Fruit fly (Drosophila melanogaster) whole organism, prepupa: Measurements from ENCODE around the gene Hsp67Ba.

Experiments used
- Blimp-1 ChIP-seq: fragments of 200-800 bp; sonication (Bioruptor generic); optimal IDR thresholded peaks from 3 replicates; lab custom pipeline; 2017; ENCODE audit warnings: missing biosample characterization, missing genetic modification characterization, mild to moderate bottlenecking, moderate library complexity, missing genetic modification reagents
- CG10631 ChIP-seq: fragments of 200-800 bp; sonication (Bioruptor generic); optimal IDR thresholded peaks from 2 replicates; lab custom pipeline; 2016; ENCODE audit warnings: missing biosample characterization, missing genetic modification characterization
- CG10669 ChIP-seq: fragments of 200-800 bp; sonication (Bioruptor generic); optimal IDR thresholded peaks from 3 replicates; lab custom pipeline; 2018; ENCODE audit warnings: missing biosample characterization, mild to moderate bottlenecking, missing genetic modification characterization, moderate library complexity
- CG11294 ChIP-seq: fragments of 200-800 bp; sonication (Bioruptor generic); IDR thresholded peaks from 2 replicates; pipeline ENCODE4 v1.3.6; 2022; ENCODE audit warnings: missing biosample characterization, missing genetic modification characterization
- CG16779 ChIP-seq: fragments of 200-800 bp; sonication (Bioruptor generic); optimal IDR thresholded peaks from 3 replicates; lab custom pipeline; 2017; ENCODE audit warnings: missing biosample characterization, mild to moderate bottlenecking, missing genetic modification characterization
- CG3032 ChIP-seq: fragments of 200-800 bp; optimal IDR thresholded peaks from 2 replicates; lab custom pipeline; 2019; ENCODE audit warnings: missing biosample characterization, mild to moderate bottlenecking, missing genetic modification characterization, moderate library complexity
- CG31627 ChIP-seq: fragments of 200-800 bp; sonication (Bioruptor generic); optimal IDR thresholded peaks from 3 replicates; lab custom pipeline; 2016; ENCODE audit warnings: missing biosample characterization, missing genetic modification characterization
- CG34406 ChIP-seq: fragments of 200-800 bp; sonication (Bioruptor generic); optimal IDR thresholded peaks from 3 replicates; lab custom pipeline; 2016; ENCODE audit warnings: missing biosample characterization, missing genetic modification characterization
- CG4318 ChIP-seq: fragments of 200-800 bp; sonication (Bioruptor generic); optimal IDR thresholded peaks from 3 replicates; lab custom pipeline; 2017; ENCODE audit warnings: missing biosample characterization, mild to moderate bottlenecking, missing genetic modification characterization
- CG6163 ChIP-seq: fragments of 200-800 bp; sonication (Bioruptor generic); IDR thresholded peaks from 3 replicates; pipeline ENCODE4 v1.3.6; 2022; ENCODE audit warnings: missing biosample characterization, missing genetic modification characterization
- CG6276 ChIP-seq: fragments of 200-800 bp; sonication (Bioruptor generic); optimal IDR thresholded peaks from 2 replicates; lab custom pipeline; 2017; ENCODE audit warnings: missing biosample characterization, mild to moderate bottlenecking, missing genetic modification characterization
- CG6792 ChIP-seq: fragments of 200-800 bp; sonication (Bioruptor generic); optimal IDR thresholded peaks from 3 replicates; lab custom pipeline; 2016; ENCODE audit warnings: missing biosample characterization, missing genetic modification characterization
- CG6808 ChIP-seq: fragments of 200-800 bp; sonication (Bioruptor generic); optimal IDR thresholded peaks from 3 replicates; lab custom pipeline; 2017; ENCODE audit warnings: missing biosample characterization, missing genetic modification characterization, mild to moderate bottlenecking, moderate library complexity, missing genetic modification reagents
- CG8119 ChIP-seq: fragments of 200-800 bp; sonication (Bioruptor generic); IDR thresholded peaks from 3 replicates; pipeline ENCODE4 v1.3.6; 2022; ENCODE audit warnings: missing biosample characterization, missing genetic modification characterization
- CG8632 ChIP-seq: fragments of 200-800 bp; sonication (Bioruptor generic); optimal IDR thresholded peaks from 3 replicates; lab custom pipeline; 2016; ENCODE audit warnings: missing biosample characterization, missing genetic modification characterization
- CG9139 ChIP-seq: fragments of 200-800 bp; sonication (Bioruptor generic); optimal IDR thresholded peaks from 3 replicates; lab custom pipeline; 2017; ENCODE audit warnings: missing biosample characterization, mild to moderate bottlenecking, missing genetic modification characterization
- Eip78C ChIP-seq: fragments of 200-800 bp; sonication (Bioruptor generic); peaks from one replicate; lab custom pipeline; 2016; ENCODE audit warnings: missing biosample characterization, missing genetic modification characterization
- Ets21C ChIP-seq: fragments of 200-800 bp; sonication (Bioruptor generic); optimal IDR thresholded peaks from 3 replicates; lab custom pipeline; 2016; ENCODE audit warnings: missing biosample characterization, missing genetic modification characterization
- Ets96B ChIP-seq: fragments of 200-800 bp; optimal IDR thresholded peaks from 2 replicates; lab custom pipeline; 2019; ENCODE audit warnings: missing biosample characterization, mild to moderate bottlenecking, missing genetic modification characterization, moderate library complexity
- Gug ChIP-seq: fragments of 200-800 bp; sonication (Bioruptor generic); IDR thresholded peaks from 2 replicates; pipeline ENCODE4 v1.3.6; 2022; ENCODE audit warnings: missing biosample characterization, missing genetic modification characterization
- Hr38 ChIP-seq: sonication (Bioruptor generic); optimal IDR thresholded peaks from 2 replicates; lab custom pipeline; 2016; ENCODE audit warnings: missing biosample characterization, missing genetic modification characterization
- Hr4 ChIP-seq: fragments of 200-800 bp; sonication (Bioruptor generic); optimal IDR thresholded peaks from 3 replicates; lab custom pipeline; 2016; ENCODE audit warnings: missing biosample characterization, missing genetic modification characterization
- Lpt ChIP-seq: fragments of 200-800 bp; sonication (Bioruptor generic); optimal IDR thresholded peaks from 3 replicates; lab custom pipeline; 2016; ENCODE audit warnings: missing biosample characterization, missing genetic modification characterization
- Met ChIP-seq: fragments of 200-800 bp; sonication (Bioruptor generic); optimal IDR thresholded peaks from 3 replicates; lab custom pipeline; 2016; ENCODE audit warnings: missing biosample characterization, missing genetic modification characterization
- OdsH ChIP-seq: fragments of 200-800 bp; sonication (Bioruptor generic); optimal IDR thresholded peaks from 3 replicates; lab custom pipeline; 2016; ENCODE audit warnings: missing biosample characterization, missing genetic modification characterization
- Smox ChIP-seq: fragments of 200-800 bp; sonication (Bioruptor generic); optimal IDR thresholded peaks from 3 replicates; lab custom pipeline; 2016; ENCODE audit warnings: missing biosample characterization, missing genetic modification characterization
- Sox102F ChIP-seq: fragments of 200-800 bp; sonication (Bioruptor generic); optimal IDR thresholded peaks from 2 replicates; lab custom pipeline; 2016; ENCODE audit warnings: missing biosample characterization, mild to moderate bottlenecking, missing genetic modification characterization
- Sox15 ChIP-seq: fragments of 200-800 bp; sonication (Bioruptor generic); optimal IDR thresholded peaks from 3 replicates; lab custom pipeline; 2016; ENCODE audit warnings: missing biosample characterization, missing genetic modification characterization
- achi ChIP-seq: fragments of 200-800 bp; sonication (Bioruptor generic); optimal IDR thresholded peaks from 3 replicates; lab custom pipeline; 2016; ENCODE audit warnings: missing biosample characterization, missing genetic modification characterization
- cyc ChIP-seq: fragments of 200-800 bp; sonication (Bioruptor generic); optimal IDR thresholded peaks from 3 replicates; lab custom pipeline; 2016; ENCODE audit warnings: missing biosample characterization, missing genetic modification characterization
- esn ChIP-seq: fragments of 200-800 bp; sonication (Bioruptor generic); optimal IDR thresholded peaks from 2 replicates; lab custom pipeline; 2016; ENCODE audit warnings: missing biosample characterization, mild to moderate bottlenecking, missing genetic modification characterization, moderate library complexity
- fd59A ChIP-seq: fragments of 200-800 bp; sonication (Bioruptor generic); optimal IDR thresholded peaks from 2 replicates; lab custom pipeline; 2017; ENCODE audit warnings: missing biosample characterization, mild to moderate bottlenecking, missing genetic modification characterization, missing genetic modification reagents
- fkh ChIP-seq: fragments of 200-800 bp; sonication (Bioruptor generic); optimal IDR thresholded peaks from 3 replicates; lab custom pipeline; 2017; ENCODE audit warnings: missing biosample characterization, mild to moderate bottlenecking, missing genetic modification characterization, moderate library complexity
- ss ChIP-seq, 2 experiments: fragments of 200-800 bp; sonication (Bioruptor generic); optimal IDR thresholded peaks; 2 replicates in 1 of 2; 3 replicates in 1 of 2; lab custom pipeline; 2017 to 2018; ENCODE audit warnings: mild to moderate bottlenecking in 2 of 2, missing biosample characterization in 2 of 2, missing genetic modification characterization in 2 of 2, moderate library complexity in 1 of 2
- svp ChIP-seq: fragments of 200-800 bp; sonication (Bioruptor generic); peaks from one replicate; lab custom pipeline; 2016; ENCODE audit warnings: missing biosample characterization, missing genetic modification characterization
- vri ChIP-seq: fragments of 200-800 bp; sonication (Bioruptor generic); optimal IDR thresholded peaks from 3 replicates; lab custom pipeline; 2016; ENCODE audit warnings: missing biosample characterization, mild to moderate bottlenecking, missing genetic modification characterization

Gene Hsp67Ba

dm6 chr3L:9357830-9358712, 21.3 kb downstream of the Hsp67Ba start (continued):
- TF ChIP-seq CG6808 (GFP tag; lab: Kevin White, UChicago) (peak; percentile 62), fd59A (no peak), CG31627 (GFP tag; lab: Kevin White, UChicago) (no peak), Ets21C (no peak), achi (no peak), Lpt (no peak), Ets96B (tag; lab: Kevin White, UChicago) (peak; percentile 51), CG9139 (GFP tag; lab: Kevin White, UChicago) (peak; percentile 36), Gug (GFP tag; lab: Robert Waterston, UW) (no peak), CG10631 (GFP tag; lab: Kevin White, UChicago) (peak; percentile 20), CG11294 (GFP tag; lab: Robert Waterston, UW) (no peak), CG10669 (GFP tag; lab: Kevin White, UChicago) (peak; percentile 10), esn (GFP tag; lab: Kevin White, UChicago) (no peak), Met (GFP tag; lab: Kevin White, UChicago) (no peak), Eip78C (peak; percentile 74), CG8119 (GFP tag; lab: Robert Waterston, UW) (no peak; the same call in 2 of the 3 replicates)

DNA sequence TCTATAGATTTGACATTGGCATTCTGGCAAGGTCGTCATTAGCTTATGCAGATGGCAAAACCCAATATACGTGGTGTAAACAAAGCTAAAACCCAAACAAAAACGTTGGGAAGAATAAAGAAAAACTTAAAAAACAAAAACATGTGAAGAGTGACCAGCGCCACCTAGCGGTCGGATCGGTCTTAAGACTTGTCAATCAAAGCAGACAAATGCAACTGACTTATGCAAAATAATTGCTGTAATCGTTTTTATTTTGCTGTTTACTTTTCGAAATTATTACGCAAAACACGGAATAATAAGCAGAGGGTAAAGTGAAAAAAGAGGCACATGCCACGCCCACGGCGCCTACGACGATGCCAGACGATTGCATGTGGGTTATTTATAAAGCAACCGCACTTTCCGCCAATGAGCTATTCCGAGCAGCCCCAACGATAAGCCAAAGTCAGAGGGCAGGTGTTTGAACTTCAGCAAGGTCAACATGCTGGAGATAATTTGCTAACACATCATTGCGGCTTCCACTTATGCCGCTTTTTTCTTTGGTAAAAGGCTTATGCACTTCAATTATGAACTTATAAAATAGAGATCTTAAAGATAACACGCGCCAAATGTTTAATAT, 23.1 kb downstream of the Hsp67Ba start:
- TF ChIP-seq Hr4 (GFP tag; lab: Kevin White, UChicago) (no peak), OdsH (GFP tag; lab: Kevin White, UChicago) (no peak), vri (GFP tag; lab: Kevin White, UChicago) (no peak), CG8632 (GFP tag; lab: Kevin White, UChicago) (no peak), Blimp-1 (GFP tag; lab: Kevin White, UChicago) (no peak), CG16779 (no peak), fd59A (no peak), svp (GFP tag; lab: Kevin White, UChicago) (peak; percentile 98), fkh (GFP tag; lab: Kevin White, UChicago) (peak; percentile 26), CG6808 (GFP tag; lab: Kevin White, UChicago) (no peak), Sox102F (no peak), CG34406 (GFP tag; lab: Kevin White, UChicago) (no peak), CG3032 (tag; lab: Kevin White, UChicago) (no peak), achi (no peak), Eip78C (peak; percentile 28), CG4318 (no peak), CG6163 (GFP tag; lab: Robert Waterston, UW) (no peak), CG6792 (no peak), Sox15 (no peak), CG6276 (no peak), cyc (GFP tag; lab: Kevin White, UChicago) (no peak), Smox (GFP tag; lab: Kevin White, UChicago) (no peak), CG9139 (GFP tag; lab: Kevin White, UChicago) (no peak), ss (GFP tag; optimal IDR thresholded peaks at IDR 0.05; lab: Kevin White, UChicago) (no peak)

- TF ChIP-seq vri (GFP tag; lab: Kevin White, UChicago) (peak; percentile 39), Hr38 (GFP tag; lab: Kevin White, UChicago) (no peak)
These were observed 23.8 kb downstream of the Hsp67Ba start for dm6 chr3L:9355555-9355954.
